Worm (Caenorhabditis elegans) whole organism, L3 larva: ENCODE measurements around the gene sre-49.

ENCODE experiments used
- R02D3.7 ChIP-seq: fragments of 150-350 bp; optimal IDR thresholded peaks from 2 replicates; lab custom pipeline; 2014; ENCODE audit warnings: missing biosample characterization, missing genetic modification characterization
- ZK546.5 ChIP-seq: sonication (generic microtip); optimal IDR thresholded peaks from 2 replicates; lab custom pipeline; 2017; ENCODE audit warnings: missing biosample characterization, missing genetic modification characterization
- aly-2 ChIP-seq: fragments of 150-350 bp; optimal IDR thresholded peaks from 2 replicates; lab custom pipeline; 2014; ENCODE audit warnings: missing biosample characterization, missing genetic modification characterization
- ama-1 ChIP-seq: fragments of 150-350 bp; optimal IDR thresholded peaks from 2 replicates; lab custom pipeline; 2018
- ceh-16 ChIP-seq: sonication (generic microtip); optimal IDR thresholded peaks from 2 replicates; lab custom pipeline; 2017; ENCODE audit warnings: missing biosample characterization, missing genetic modification characterization
- ceh-28 ChIP-seq: fragments of 150-350 bp; optimal IDR thresholded peaks from 2 replicates; lab custom pipeline; 2014; ENCODE audit warnings: missing biosample characterization, missing genetic modification reagents, missing genetic modification characterization
- ceh-82 ChIP-seq: fragments of 150-350 bp; optimal IDR thresholded peaks from 2 replicates; lab custom pipeline; 2014; ENCODE audit warnings: missing biosample characterization, missing genetic modification characterization
- daf-12 ChIP-seq: fragments of 150-350 bp; optimal IDR thresholded peaks from 2 replicates; lab custom pipeline; 2014; ENCODE audit warnings: missing biosample characterization, missing genetic modification reagents, missing genetic modification characterization
- egl-27 ChIP-seq: sonication (generic microtip); optimal IDR thresholded peaks from 4 replicates; lab custom pipeline; 2017; ENCODE audit warnings: missing biosample characterization, missing genetic modification reagents, missing genetic modification characterization
- egl-5 ChIP-seq: fragments of 150-350 bp; optimal IDR thresholded peaks from 2 replicates; lab custom pipeline; 2017; ENCODE audit warnings: missing biosample characterization, missing genetic modification reagents, missing genetic modification characterization, inconsistent platforms
- elt-2 ChIP-seq: sonication (generic microtip); optimal IDR thresholded peaks from 2 replicates; lab custom pipeline; 2016; ENCODE audit warnings: missing genetic modification reagents, mild to moderate bottlenecking, missing genetic modification characterization, missing compliant biosample characterization
- elt-3 ChIP-seq, 3 experiments: fragments of 150-350 bp in 1 of 3; sonication (generic microtip) in 2 of 3; optimal IDR thresholded peaks; 2 replicates in 2 of 3; 4 replicates in 1 of 3; lab custom pipeline; 2014 to 2017; ENCODE audit warnings: missing biosample characterization in 3 of 3, missing genetic modification characterization in 3 of 3
- fkh-10 ChIP-seq: sonication (generic microtip); optimal IDR thresholded peaks from 2 replicates; lab custom pipeline; 2017; ENCODE audit warnings: missing biosample characterization, missing genetic modification reagents, missing genetic modification characterization
- fkh-2 ChIP-seq: fragments of 150-350 bp; optimal IDR thresholded peaks from 2 replicates; lab custom pipeline; 2014; ENCODE audit warnings: missing biosample characterization, missing genetic modification reagents, missing genetic modification characterization
- lsy-12 ChIP-seq: sonication (generic microtip); optimal IDR thresholded peaks from 2 replicates; lab custom pipeline; 2016; ENCODE audit warnings: mild to moderate bottlenecking, missing genetic modification characterization, missing compliant biosample characterization
- mdl-1 ChIP-seq: fragments of 150-350 bp; optimal IDR thresholded peaks from 2 replicates; lab custom pipeline; 2014; ENCODE audit warnings: missing biosample characterization, missing genetic modification characterization
- nfya-1 ChIP-seq: sonication (generic microtip); optimal IDR thresholded peaks from 2 replicates; lab custom pipeline; 2017; ENCODE audit warnings: missing genetic modification characterization, mild to moderate bottlenecking, missing compliant biosample characterization, antibody characterized with exemption, moderate library complexity; ENCODE audit not compliant: insufficient read depth
- nhr-11 ChIP-seq: fragments of 150-350 bp; optimal IDR thresholded peaks from 2 replicates; lab custom pipeline; 2014; ENCODE audit warnings: missing biosample characterization, missing genetic modification characterization
- nhr-12 ChIP-seq: fragments of 150-350 bp; optimal IDR thresholded peaks from 2 replicates; lab custom pipeline; 2014; ENCODE audit warnings: missing biosample characterization, missing genetic modification characterization
- nhr-23 ChIP-seq: fragments of 150-350 bp; optimal IDR thresholded peaks from 2 replicates; lab custom pipeline; 2014; ENCODE audit warnings: missing biosample characterization, missing genetic modification reagents, missing genetic modification characterization
- nhr-237 ChIP-seq: fragments of 150-350 bp; optimal IDR thresholded peaks from 2 replicates; lab custom pipeline; 2014; ENCODE audit warnings: missing biosample characterization, missing genetic modification characterization
- nhr-25 ChIP-seq: sonication (generic microtip); optimal IDR thresholded peaks from 2 replicates; lab custom pipeline; 2017; ENCODE audit warnings: missing biosample characterization, missing genetic modification characterization
- nhr-43 ChIP-seq: sonication (generic microtip); optimal IDR thresholded peaks from 2 replicates; lab custom pipeline; 2016; ENCODE audit warnings: mild to moderate bottlenecking, missing genetic modification characterization, missing compliant biosample characterization; ENCODE audit not compliant: poor library complexity, severe bottlenecking
- pha-4 ChIP-seq: fragments of 150-350 bp; optimal IDR thresholded peaks from 2 replicates; lab custom pipeline; 2014; ENCODE audit warnings: missing biosample characterization, missing genetic modification reagents, missing genetic modification characterization
- skn-1 ChIP-seq: fragments of 150-350 bp; optimal IDR thresholded peaks from 2 replicates; lab custom pipeline; 2014; ENCODE audit warnings: missing biosample characterization, missing genetic modification characterization
- unc-39 ChIP-seq: sonication (generic microtip); optimal IDR thresholded peaks from 4 replicates; lab custom pipeline; 2017; ENCODE audit warnings: missing biosample characterization, missing genetic modification characterization
- unc-62 ChIP-seq: fragments of 150-350 bp; sonication (generic microtip); optimal IDR thresholded peaks from 4 replicates; lab custom pipeline; 2014; ENCODE audit warnings: missing biosample characterization, missing genetic modification reagents, missing genetic modification characterization
- zag-1 ChIP-seq: fragments of 150-350 bp; optimal IDR thresholded peaks from 2 replicates; lab custom pipeline; 2014; ENCODE audit warnings: missing biosample characterization, missing genetic modification characterization
- ztf-4 ChIP-seq: fragments of 150-350 bp; optimal IDR thresholded peaks from 2 replicates; lab custom pipeline; 2014; ENCODE audit warnings: missing biosample characterization, missing genetic modification characterization

Gene sre-49

ce11 chrII:12346289-12346989, 27.8 kb downstream of the sre-49 start:
- no peak for TF ChIP-seq nhr-12
- TF ChIP-seq unc-39, result no peak
- TF ChIP-seq pha-4 (tag; lab: Kevin White, UChicago), result peak; percentile 45
- no peak for TF ChIP-seq skn-1 (tag; lab: Kevin White, UChicago)

DNA sequence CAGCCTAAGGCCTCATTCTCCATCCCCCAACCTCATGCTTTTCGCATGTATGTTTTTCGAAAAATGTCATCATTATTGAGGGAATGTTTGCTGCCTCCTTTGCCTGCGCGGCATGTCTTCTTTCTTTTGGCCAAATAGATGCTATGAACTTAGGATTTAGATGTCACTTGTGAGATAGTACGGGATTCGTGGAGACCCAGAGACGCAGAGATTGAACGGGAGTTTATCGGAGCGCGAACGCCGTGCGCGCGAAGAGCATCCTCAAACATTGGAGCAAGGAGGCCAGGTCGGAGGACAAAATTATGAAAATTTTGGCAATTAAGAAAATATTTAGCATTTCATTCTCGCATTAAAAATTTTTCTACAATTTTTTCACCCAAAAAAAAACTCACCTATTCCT, 30.3 kb downstream of the sre-49 start:
- TF ChIP-seq pha-4 (tag; lab: Kevin White, UChicago), result peak; percentile 66
- TF ChIP-seq nhr-23 (tag; lab: Kevin White, UChicago), result no peak

ce11 chrII:12349866-12350265, 31.2 kb downstream of the sre-49 start:
- TF ChIP-seq ama-1 (lab: Kevin White, UChicago) (no peak), fkh-10 (GFP tag; lab: Kevin White, UChicago) (no peak), elt-2 (tag; lab: Kevin White, UChicago) (peak; percentile 26), pha-4 (tag; lab: Kevin White, UChicago) (peak; percentile 81), mdl-1 (tag; lab: Kevin White, UChicago) (no peak), ZK546.5 (no peak), egl-27 (no peak)

ce11 chrII:12350737-12351275, 32.2 kb downstream of the sre-49 start:
- TF ChIP-seq lsy-12 (tag; lab: Kevin White, UChicago) (no peak), ztf-4 (tag; lab: Kevin White, UChicago) (no peak), elt-2 (tag; lab: Kevin White, UChicago) (no peak), pha-4 (tag; lab: Kevin White, UChicago) (peak; percentile 2), egl-27 (no peak), nhr-237 (tag; lab: Kevin White, UChicago) (no peak), nfya-1 (tag; lab: Kevin White, UChicago) (peak; percentile 20), elt-3 (tag; optimal IDR thresholded peaks at IDR 0.05; lab: Kevin White, UChicago) (no peak), aly-2 (tag; lab: Kevin White, UChicago) (no peak), egl-5 (no peak), nhr-25 (peak; percentile 23)

DNA sequence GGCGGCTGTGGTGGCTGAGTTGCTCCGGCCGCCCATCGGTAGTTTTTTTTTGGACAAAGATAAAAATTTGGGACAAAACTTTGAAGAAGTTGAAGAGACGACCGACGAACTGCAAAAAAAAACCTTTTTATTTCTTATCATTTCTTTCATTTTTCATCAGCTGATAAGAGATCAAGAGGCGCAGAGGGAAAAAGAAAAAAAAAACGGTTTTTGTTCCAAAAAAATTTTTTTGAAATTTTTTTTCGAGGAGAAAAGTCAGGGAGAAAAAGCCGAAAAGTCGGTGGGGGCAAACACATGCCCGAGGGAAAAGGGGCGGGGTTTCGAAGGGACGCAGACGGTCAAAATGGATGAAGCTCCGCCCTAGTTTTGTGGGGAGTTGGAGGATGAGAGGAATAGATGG, 33.5 kb downstream of the sre-49 start, which contains the start of gene ras-1:
ras-1 (minus strand) TSS at position 129 of the 400 bp plus-strand sequence.
- TF ChIP-seq ceh-16 (tag; lab: Kevin White, UChicago), result no peak
- peak; percentile 26 for TF ChIP-seq nfya-1 (tag; lab: Kevin White, UChicago)
- peak; percentile 41 for TF ChIP-seq pha-4 (tag; lab: Kevin White, UChicago)
- TF ChIP-seq elt-2 (tag; lab: Kevin White, UChicago), result peak; percentile 51
- TF ChIP-seq ZK546.5, result no peak
- TF ChIP-seq, all 47 proteins: peak for 3

ce11 chrII:12353104-12353503, 34.5 kb downstream of the sre-49 start:
- no peak for TF ChIP-seq daf-12 (tag; lab: Kevin White, UChicago)
- no peak for TF ChIP-seq ZK546.5
- no peak for TF ChIP-seq ztf-4 (tag; lab: Kevin White, UChicago)
- no peak for TF ChIP-seq zag-1 (tag; lab: Kevin White, UChicago)
- no peak for TF ChIP-seq mdl-1 (tag; lab: Kevin White, UChicago)
- no peak for TF ChIP-seq egl-27
- TF ChIP-seq egl-5, result no peak
- TF ChIP-seq ceh-82 (tag; lab: Kevin White, UChicago), result no peak
- TF ChIP-seq aly-2 (tag; lab: Kevin White, UChicago), result no peak
- TF ChIP-seq ceh-28 (tag; lab: Kevin White, UChicago), result no peak
- no peak for TF ChIP-seq nhr-11 (tag; lab: Kevin White, UChicago)
- TF ChIP-seq fkh-2 (tag; lab: Kevin White, UChicago), result no peak
- no peak for TF ChIP-seq nhr-43 (tag; lab: Kevin White, UChicago)
- no peak for TF ChIP-seq unc-62 (GFP tag; lab: Kevin White, UChicago)
- TF ChIP-seq R02D3.7 (tag; lab: Kevin White, UChicago), result no peak
- TF ChIP-seq lsy-12 (tag; lab: Kevin White, UChicago), result no peak
- TF ChIP-seq fkh-10 (GFP tag; lab: Kevin White, UChicago), result no peak
